Fruit fly (Drosophila melanogaster): Measurements from ENCODE around the gene CG18231.

- no peak for TF ChIP-seq D1 (tag; optimal IDR thresholded peaks at IDR 0.05)
- TF ChIP-seq CG4496 (GFP tag; IDR thresholded peaks at IDR 0.05), result no peak
- no peak for TF ChIP-seq Pif1A (GFP tag; optimal IDR thresholded peaks at IDR 0.05)
- TF ChIP-seq gl (tag; optimal IDR thresholded peaks at IDR 0.05), result no peak
- no peak for TF ChIP-seq CG15710 (tag; optimal IDR thresholded peaks at IDR 0.05)
- no peak for TF ChIP-seq CG9948 (tag; optimal IDR thresholded peaks at IDR 0.05)
- no peak for TF ChIP-seq fd96Ca (GFP tag; IDR thresholded peaks at IDR 0.05)
- TF ChIP-seq Ets98B (GFP tag; IDR thresholded peaks at IDR 0.05), result no peak
These were observed 25.8 kb downstream of the CG18231 start for dm6 chr3L:18633084-18633483.
